Fruit fly (Drosophila melanogaster) whole organism, pupa: ENCODE data around the gene dia.

Source experiments
- CG10348 ChIP-seq: fragments of 200-800 bp; sonication (Bioruptor generic); IDR thresholded peaks from 2 replicates; pipeline ENCODE4 v1.3.6; 2022; ENCODE audit warnings: missing biosample characterization, missing genetic modification characterization
- CG12605 ChIP-seq: fragments of 200-800 bp; sonication (Bioruptor generic); IDR thresholded peaks from 2 replicates; pipeline ENCODE4 v1.3.6; 2022; ENCODE audit warnings: missing biosample characterization, missing genetic modification characterization
- CG13204 ChIP-seq: fragments of 200-800 bp; sonication (Bioruptor generic); optimal IDR thresholded peaks from 2 replicates; lab custom pipeline; 2018; ENCODE audit warnings: missing biosample characterization, mild to moderate bottlenecking, missing genetic modification characterization, moderate library complexity
- CG14655 ChIP-seq: fragments of 200-800 bp; sonication (Bioruptor generic); optimal IDR thresholded peaks from 3 replicates; lab custom pipeline; 2017; ENCODE audit warnings: mild to moderate bottlenecking, missing biosample characterization, missing genetic modification reagents, missing genetic modification characterization
- CG15710 ChIP-seq: fragments of 200-800 bp; sonication (Bioruptor generic); optimal IDR thresholded peaks from 2 replicates; lab custom pipeline; 2018; ENCODE audit warnings: missing biosample characterization, mild to moderate bottlenecking, missing genetic modification characterization, moderate library complexity
- CG17806 ChIP-seq: fragments of 200-800 bp; sonication (Bioruptor generic); optimal IDR thresholded peaks from 2 replicates; lab custom pipeline; 2018; ENCODE audit warnings: missing biosample characterization, mild to moderate bottlenecking, missing genetic modification characterization, moderate library complexity
- CG32121 ChIP-seq: fragments of 200-800 bp; sonication (Bioruptor generic); IDR thresholded peaks from 2 replicates; pipeline ENCODE4 v1.3.6; 2022; ENCODE audit warnings: missing biosample characterization, missing genetic modification characterization
- CG34367 ChIP-seq: fragments of 200-800 bp; sonication (Bioruptor generic); optimal IDR thresholded peaks from 2 replicates; lab custom pipeline; 2018; ENCODE audit warnings: missing biosample characterization, mild to moderate bottlenecking, missing genetic modification characterization
- CG4496 ChIP-seq: fragments of 200-800 bp; sonication (Bioruptor generic); IDR thresholded peaks from 3 replicates; pipeline ENCODE4 v1.3.6; 2022; ENCODE audit warnings: missing biosample characterization, missing genetic modification characterization
- CG8159 ChIP-seq: fragments of 200-800 bp; sonication (Bioruptor generic); optimal IDR thresholded peaks from 3 replicates; lab custom pipeline; 2018; ENCODE audit warnings: missing biosample characterization, mild to moderate bottlenecking, missing genetic modification characterization, moderate library complexity
- CG8301 ChIP-seq: fragments of 200-800 bp; sonication (Bioruptor generic); optimal IDR thresholded peaks from 2 replicates; lab custom pipeline; 2018; ENCODE audit warnings: missing biosample characterization, mild to moderate bottlenecking, missing genetic modification characterization
- CG9948 ChIP-seq: fragments of 200-800 bp; sonication (Bioruptor generic); optimal IDR thresholded peaks from 2 replicates; lab custom pipeline; 2018; ENCODE audit warnings: missing biosample characterization, mild to moderate bottlenecking, missing genetic modification characterization, moderate library complexity
- D1 ChIP-seq: fragments of 200-800 bp; sonication (Bioruptor generic); optimal IDR thresholded peaks from 2 replicates; lab custom pipeline; 2018; ENCODE audit warnings: missing biosample characterization, mild to moderate bottlenecking, missing genetic modification characterization, moderate library complexity
- EcR ChIP-seq: fragments of 200-800 bp; sonication (Bioruptor generic); optimal IDR thresholded peaks from 3 replicates; lab custom pipeline; 2019; ENCODE audit warnings: missing biosample characterization, missing genetic modification characterization, mild to moderate bottlenecking, moderate library complexity, missing genetic modification reagents
- Ets98B ChIP-seq: fragments of 200-800 bp; sonication (Bioruptor generic); IDR thresholded peaks from 2 replicates; pipeline ENCODE4 v1.3.6; 2022; ENCODE audit warnings: missing biosample characterization, missing genetic modification characterization
- Pif1A ChIP-seq: fragments of 200-800 bp; sonication (Bioruptor generic); optimal IDR thresholded peaks from 3 replicates; lab custom pipeline; 2016; ENCODE audit warnings: missing biosample characterization, missing genetic modification characterization
- Pif1B ChIP-seq: fragments of 200-800 bp; sonication (Bioruptor generic); optimal IDR thresholded peaks from 3 replicates; lab custom pipeline; 2016; ENCODE audit warnings: missing biosample characterization, missing genetic modification characterization
- Snoo ChIP-seq: fragments of 200-800 bp; sonication (Bioruptor generic); optimal IDR thresholded peaks from 3 replicates; lab custom pipeline; 2017; ENCODE audit warnings: missing biosample characterization, mild to moderate bottlenecking, missing genetic modification characterization, inconsistent platforms
- fd96Ca ChIP-seq: fragments of 200-800 bp; sonication (Bioruptor generic); IDR thresholded peaks from 3 replicates; pipeline ENCODE4 v1.3.6; 2022; ENCODE audit warnings: missing biosample characterization, missing genetic modification characterization
- gl ChIP-seq: fragments of 200-800 bp; sonication (Bioruptor generic); optimal IDR thresholded peaks from 2 replicates; lab custom pipeline; 2018; ENCODE audit warnings: missing biosample characterization, mild to moderate bottlenecking, missing genetic modification characterization
- rn ChIP-seq: fragments of 200-800 bp; sonication (Bioruptor generic); IDR thresholded peaks from 2 replicates; pipeline ENCODE4 v1.3.6; 2022; ENCODE audit warnings: missing biosample characterization, missing genetic modification characterization

The dia gene

dm6 chr2L:20770242-20770769, 12.4 kb downstream of the dia start, which contains the start of gene cad:
TSS of gene cad (plus strand) at chr2L:20770731.
- TF ChIP-seq CG12605 (GFP tag; lab: Robert Waterston, UW): no peak
- TF ChIP-seq Snoo (tag; lab: Kevin White, UChicago): peak; percentile 66
- TF ChIP-seq Ets98B: peak; percentile 52
- no peak for TF ChIP-seq CG14655 (GFP tag; lab: Kevin White, UChicago)
- no peak for TF ChIP-seq CG10348 (GFP tag; lab: Robert Waterston, UW)
- no peak for TF ChIP-seq CG34367 (tag; lab: Kevin White, UChicago)
- peak; percentile 28 for TF ChIP-seq D1
- TF ChIP-seq CG15710 (tag; lab: Kevin White, UChicago): peak; percentile 30
- no peak for TF ChIP-seq CG9948 (tag; lab: Kevin White, UChicago)
- no peak for TF ChIP-seq CG8159
- TF ChIP-seq CG17806 (tag; lab: Kevin White, UChicago): no peak
- peak; percentile 62; the same call in 2 of the 3 replicates for TF ChIP-seq fd96Ca
- no peak; the same call in 1 of the 3 replicates for TF ChIP-seq CG4496 (GFP tag; lab: Robert Waterston, UW)
- TF ChIP-seq CG8301: no peak
- peak; percentile 40; the same call in 1 of the 2 replicates for TF ChIP-seq CG32121 (GFP tag; lab: Robert Waterston, UW)
- TF ChIP-seq rn (GFP tag; lab: Robert Waterston, UW): no peak
- TF ChIP-seq Pif1B (GFP tag; lab: Kevin White, UChicago): peak; percentile 7
- TF ChIP-seq EcR: no peak
- peak; percentile 19 for TF ChIP-seq gl (tag; lab: Kevin White, UChicago)
- TF ChIP-seq Pif1A (GFP tag; lab: Kevin White, UChicago): peak; percentile 59
- no peak for TF ChIP-seq CG13204 (GFP tag; lab: Kevin White, UChicago)

dm6 chr2L:20773453-20774054, 15.6 kb downstream of the dia start:
- 0 out of 3 replicates have a peak, but pooled peaks have one; percentile 28 for TF ChIP-seq fd96Ca
- no peak for TF ChIP-seq CG8159

dm6 chr2L:20774464-20774863, 16.5 kb downstream of the dia start:
- TF ChIP-seq CG10348 (GFP tag; lab: Robert Waterston, UW) (no peak), CG8159 (no peak), gl (tag; lab: Kevin White, UChicago) (no peak), Ets98B (no peak), CG4496 (GFP tag; lab: Robert Waterston, UW) (no peak), Pif1B (GFP tag; lab: Kevin White, UChicago) (no peak), CG17806 (tag; lab: Kevin White, UChicago) (no peak)

dm6 chr2L:20775941-20776340, 18.0 kb downstream of the dia start:
- no peak for TF ChIP-seq gl (tag; lab: Kevin White, UChicago)
- TF ChIP-seq fd96Ca: no peak
- no peak for TF ChIP-seq CG32121 (GFP tag; lab: Robert Waterston, UW)
- TF ChIP-seq EcR: no peak
- no peak for TF ChIP-seq Pif1B (GFP tag; lab: Kevin White, UChicago)

dm6 chr2L:20776940-20777502, 19.1 kb downstream of the dia start:
- no peak for TF ChIP-seq CG8301
- TF ChIP-seq gl (tag; lab: Kevin White, UChicago): no peak
- no peak for TF ChIP-seq CG4496 (GFP tag; lab: Robert Waterston, UW)
- no peak for TF ChIP-seq CG9948 (tag; lab: Kevin White, UChicago)
- TF ChIP-seq Pif1A (GFP tag; lab: Kevin White, UChicago): no peak
- no peak for TF ChIP-seq CG14655 (GFP tag; lab: Kevin White, UChicago)
- TF ChIP-seq D1: no peak
- TF ChIP-seq CG32121 (GFP tag; lab: Robert Waterston, UW): no peak
- no peak for TF ChIP-seq CG34367 (tag; lab: Kevin White, UChicago)
- TF ChIP-seq fd96Ca: no peak
- no peak for TF ChIP-seq EcR
- TF ChIP-seq CG15710 (tag; lab: Kevin White, UChicago): no peak
- TF ChIP-seq CG8159: no peak
- no peak for TF ChIP-seq Snoo (tag; lab: Kevin White, UChicago)

dm6 chr2L:20778380-20778779, 20.4 kb downstream of the dia start:
- TF ChIP-seq CG9948 (tag; lab: Kevin White, UChicago) (no peak), CG34367 (tag; lab: Kevin White, UChicago) (no peak), CG4496 (GFP tag; lab: Robert Waterston, UW) (no peak), CG15710 (tag; lab: Kevin White, UChicago) (no peak), CG12605 (GFP tag; lab: Robert Waterston, UW) (no peak), Pif1B (GFP tag; lab: Kevin White, UChicago) (no peak), CG8301 (no peak), Pif1A (GFP tag; lab: Kevin White, UChicago) (no peak), rn (GFP tag; lab: Robert Waterston, UW) (no peak), CG10348 (GFP tag; lab: Robert Waterston, UW) (no peak), Ets98B (no peak), CG17806 (tag; lab: Kevin White, UChicago) (no peak), CG32121 (GFP tag; lab: Robert Waterston, UW) (no peak), gl (tag; lab: Kevin White, UChicago) (no peak), Snoo (tag; lab: Kevin White, UChicago) (no peak), fd96Ca (no peak)
